Fruit fly (Drosophila melanogaster) whole organism, embryonic: ENCODE results near the gene Coa8.

Experiments used
- Abd-B ChIP-seq: fragments of 200-800 bp; sonication (Bioruptor generic); optimal IDR thresholded peaks from 2 replicates; lab custom pipeline; 2018; ENCODE audit warnings: missing biosample characterization, mild to moderate bottlenecking, missing genetic modification characterization, moderate library complexity
- Ada2b ChIP-seq: fragments of 200-800 bp; sonication (Bioruptor generic); IDR thresholded peaks from 2 replicates; pipeline ENCODE4 v1.3.6; 2022; ENCODE audit warnings: missing biosample characterization, missing genetic modification characterization
- CG10321 ChIP-seq: fragments of 200-800 bp; sonication (Bioruptor generic); IDR thresholded peaks from 2 replicates; pipeline ENCODE4 v1.3.6; 2022; ENCODE audit warnings: missing biosample characterization, missing genetic modification characterization
- CG10366 ChIP-seq: fragments of 200-800 bp; sonication (Bioruptor generic); IDR thresholded peaks from 2 replicates; pipeline ENCODE4 v1.3.6; 2022; ENCODE audit warnings: missing biosample characterization, missing genetic modification characterization
- CG10654 ChIP-seq: fragments of 200-800 bp; sonication (Bioruptor generic); optimal IDR thresholded peaks from 2 replicates; lab custom pipeline; 2016; ENCODE audit warnings: missing biosample characterization, missing genetic modification characterization
- CG10979 ChIP-seq: fragments of 200-800 bp; sonication (Bioruptor generic); optimal IDR thresholded peaks from 2 replicates; lab custom pipeline; 2018; ENCODE audit warnings: missing biosample characterization, mild to moderate bottlenecking, missing genetic modification characterization, moderate library complexity
- CG11247 ChIP-seq: fragments of 200-800 bp; sonication (Bioruptor generic); IDR thresholded peaks from 2 replicates; pipeline ENCODE4 v1.3.6; 2022; ENCODE audit warnings: missing biosample characterization, missing genetic modification characterization
- CG11695 ChIP-seq: fragments of 200-800 bp; sonication (Bioruptor generic); IDR thresholded peaks from 3 replicates; pipeline ENCODE4 v1.3.6; 2022; ENCODE audit warnings: missing biosample characterization, missing genetic modification characterization
- CG12769 ChIP-seq: fragments of 200-800 bp; sonication (Bioruptor generic); optimal IDR thresholded peaks from 2 replicates; lab custom pipeline; 2019; ENCODE audit warnings: missing biosample characterization, mild to moderate bottlenecking, missing genetic modification characterization, moderate library complexity
- CG13296 ChIP-seq: fragments of 200-800 bp; sonication (Bioruptor generic); optimal IDR thresholded peaks from 3 replicates; lab custom pipeline; 2018; ENCODE audit warnings: missing biosample characterization, mild to moderate bottlenecking, missing genetic modification characterization
- CG1602 ChIP-seq: fragments of 200-800 bp; sonication (Bioruptor generic); optimal IDR thresholded peaks from 3 replicates; lab custom pipeline; 2016; ENCODE audit warnings: missing biosample characterization, missing genetic modification characterization
- CG31224 ChIP-seq: fragments of 200-800 bp; sonication (Bioruptor generic); IDR thresholded peaks from 2 replicates; pipeline ENCODE4 v1.3.6; 2022; ENCODE audit warnings: missing biosample characterization, missing genetic modification characterization
- CG31441 ChIP-seq: fragments of 200-800 bp; sonication (Bioruptor generic); IDR thresholded peaks from 2 replicates; pipeline ENCODE4 v1.3.6; 2022; ENCODE audit warnings: missing biosample characterization, missing genetic modification characterization
- CG3163 ChIP-seq: fragments of 200-800 bp; sonication (Bioruptor generic); optimal IDR thresholded peaks from 3 replicates; lab custom pipeline; 2016; ENCODE audit warnings: missing biosample characterization, missing genetic modification characterization
- CG34224 ChIP-seq: fragments of 200-800 bp; sonication (Bioruptor generic); IDR thresholded peaks from 3 replicates; pipeline ENCODE4 v1.3.6; 2022; ENCODE audit warnings: missing biosample characterization, missing genetic modification characterization; ENCODE audit not compliant: partially characterized antibody
- CG3847 ChIP-seq: fragments of 200-800 bp; sonication (Bioruptor generic); IDR thresholded peaks from 2 replicates; pipeline ENCODE4 v1.3.6; 2022; ENCODE audit warnings: missing biosample characterization, missing genetic modification characterization
- CG4282 ChIP-seq: fragments of 200-800 bp; sonication (Bioruptor generic); optimal IDR thresholded peaks from 2 replicates; lab custom pipeline; 2016; ENCODE audit warnings: missing biosample characterization, missing genetic modification characterization
- CG6272 ChIP-seq: fragments of 200-800 bp; sonication (Bioruptor generic); IDR thresholded peaks from 2 replicates; pipeline ENCODE4 v1.3.6; 2022; ENCODE audit warnings: missing biosample characterization, missing genetic modification characterization
- CG6791 ChIP-seq: fragments of 200-800 bp; sonication (Bioruptor generic); IDR thresholded peaks from 3 replicates; pipeline ENCODE4 v1.3.6; 2022; ENCODE audit warnings: missing biosample characterization, missing genetic modification characterization; ENCODE audit not compliant: partially characterized antibody
- CG7556 ChIP-seq: fragments of 200-800 bp; sonication (Bioruptor generic); optimal IDR thresholded peaks from 2 replicates; lab custom pipeline; 2017; ENCODE audit warnings: missing biosample characterization, mild to moderate bottlenecking, missing genetic modification characterization
- CG8359 ChIP-seq: fragments of 200-800 bp; sonication (Bioruptor generic); optimal IDR thresholded peaks from 2 replicates; lab custom pipeline; 2017; ENCODE audit warnings: missing biosample characterization, mild to moderate bottlenecking, missing genetic modification characterization, borderline replicate concordance
- CG8924 ChIP-seq: fragments of 200-800 bp; optimal IDR thresholded peaks from 3 replicates; lab custom pipeline; 2019; ENCODE audit warnings: missing biosample characterization, mild to moderate bottlenecking, missing genetic modification characterization, moderate library complexity
- CG9727 ChIP-seq: fragments of 200-800 bp; sonication (Bioruptor generic); optimal IDR thresholded peaks from 3 replicates; lab custom pipeline; 2017; ENCODE audit warnings: missing biosample characterization, mild to moderate bottlenecking, missing genetic modification characterization
- CG9797 ChIP-seq: fragments of 200-800 bp; sonication (Bioruptor generic); optimal IDR thresholded peaks from 3 replicates; lab custom pipeline; 2018; ENCODE audit warnings: missing biosample characterization, mild to moderate bottlenecking, missing genetic modification characterization
- Dad ChIP-seq: fragments of 200-800 bp; sonication (Bioruptor generic); optimal IDR thresholded peaks from 3 replicates; lab custom pipeline; 2016; ENCODE audit warnings: missing biosample characterization, missing genetic modification characterization
- Dip2 ChIP-seq: fragments of 200-800 bp; sonication (Bioruptor generic); IDR thresholded peaks from 2 replicates; pipeline ENCODE4 v1.3.6; 2022; ENCODE audit warnings: missing biosample characterization, missing genetic modification characterization
- HHEX ChIP-seq: fragments of 200-800 bp; sonication (Bioruptor generic); optimal IDR thresholded peaks from 3 replicates; lab custom pipeline; 2017; ENCODE audit warnings: missing biosample characterization, mild to moderate bottlenecking, missing genetic modification characterization, missing genetic modification reagents
- Hand ChIP-seq: fragments of 200-800 bp; sonication (Bioruptor generic); optimal IDR thresholded peaks from 2 replicates; lab custom pipeline; 2017; ENCODE audit warnings: mild to moderate bottlenecking, missing biosample characterization, missing genetic modification reagents, missing genetic modification characterization
- Hey ChIP-seq: fragments of 200-800 bp; sonication (Bioruptor generic); optimal IDR thresholded peaks from 3 replicates; lab custom pipeline; 2018; ENCODE audit warnings: missing biosample characterization, mild to moderate bottlenecking, missing genetic modification characterization
- HmgD ChIP-seq: fragments of 200-800 bp; sonication (Bioruptor generic); optimal IDR thresholded peaks from 3 replicates; lab custom pipeline; 2016; ENCODE audit warnings: missing biosample characterization, missing genetic modification characterization
- Hr78 ChIP-seq, 2 experiments: fragments of 200-800 bp in 1 of 2; fragments of >200 bp in 1 of 2; sonication (Bioruptor generic) in 1 of 2; optimal IDR thresholded peaks; 2 replicates each; lab custom pipeline; 2017 to 2019; ENCODE audit warnings: missing biosample characterization in 2 of 2, missing genetic modification characterization in 2 of 2, mild to moderate bottlenecking in 1 of 2, moderate library complexity in 1 of 2
- Poxn ChIP-seq: fragments of 200-800 bp; sonication (Bioruptor generic); IDR thresholded peaks from 2 replicates; pipeline ENCODE4 v1.3.6; 2022; ENCODE audit warnings: missing biosample characterization, missing genetic modification characterization
- az2 ChIP-seq: fragments of 200-800 bp; sonication (Bioruptor generic); optimal IDR thresholded peaks from 3 replicates; lab custom pipeline; 2016; ENCODE audit warnings: missing biosample characterization, missing genetic modification characterization
- cato ChIP-seq: fragments of 200-800 bp; sonication (Bioruptor generic); optimal IDR thresholded peaks from 2 replicates; lab custom pipeline; 2016; ENCODE audit warnings: missing biosample characterization, missing genetic modification characterization, borderline replicate concordance
- dmrt99B ChIP-seq: fragments of 200-800 bp; sonication (Bioruptor generic); optimal IDR thresholded peaks from 2 replicates; lab custom pipeline; 2018; ENCODE audit warnings: missing biosample characterization, mild to moderate bottlenecking, missing genetic modification characterization, moderate library complexity
- dysf ChIP-seq: fragments of 200-800 bp; sonication (Bioruptor generic); IDR thresholded peaks from 3 replicates; pipeline ENCODE4 v1.3.6; 2022; ENCODE audit warnings: missing biosample characterization, missing genetic modification characterization
- fu2 ChIP-seq: fragments of 200-800 bp; sonication (Bioruptor generic); optimal IDR thresholded peaks from 2 replicates; lab custom pipeline; 2016; ENCODE audit warnings: missing biosample characterization, missing genetic modification characterization
- gfzf ChIP-seq: fragments of 200-800 bp; sonication (Bioruptor generic); optimal IDR thresholded peaks from 2 replicates; lab custom pipeline; 2016; ENCODE audit warnings: missing biosample characterization, mild to moderate bottlenecking, missing genetic modification characterization, moderate library complexity
- hb ChIP-seq: fragments of 200-800 bp; sonication (Bioruptor generic); IDR thresholded peaks from 3 replicates; pipeline ENCODE4 v1.3.6; 2022; ENCODE audit warnings: missing biosample characterization, missing genetic modification characterization; ENCODE audit not compliant: partially characterized antibody
- lmd ChIP-seq: fragments of 200-800 bp; sonication (Bioruptor generic); IDR thresholded peaks from 2 replicates; pipeline ENCODE4 v1.3.6; 2022; ENCODE audit warnings: missing biosample characterization, missing genetic modification characterization
- nau ChIP-seq: fragments of 200-800 bp; sonication (Bioruptor generic); optimal IDR thresholded peaks from 3 replicates; lab custom pipeline; 2017; ENCODE audit warnings: missing biosample characterization, mild to moderate bottlenecking, missing genetic modification characterization, missing genetic modification reagents
- pan ChIP-seq, 4 experiments: fragments of >200 bp in 3 of 4; fragments of 200-800 bp in 1 of 4; sonication (Bioruptor generic) in 1 of 4; optimal IDR thresholded peaks in 3 of 4; IDR thresholded peaks in 1 of 4; 2 replicates each; pipeline versions ENCODE4 v1.3.6 to Lab custom; 2017 to 2022; ENCODE audit warnings: missing biosample characterization in 2 of 4, missing genetic modification characterization in 2 of 4, mixed read lengths in 1 of 4
- pum ChIP-seq: fragments of 200-800 bp; sonication (Bioruptor generic); optimal IDR thresholded peaks from 2 replicates; lab custom pipeline; 2016; ENCODE audit warnings: missing biosample characterization, missing genetic modification characterization
- row ChIP-seq: fragments of 200-800 bp; sonication (Bioruptor generic); IDR thresholded peaks from 3 replicates; pipeline ENCODE4 v1.3.6; 2022; ENCODE audit warnings: missing biosample characterization, missing genetic modification characterization
- shn ChIP-seq: fragments of 200-800 bp; sonication (Bioruptor generic); optimal IDR thresholded peaks from 3 replicates; lab custom pipeline; 2016; ENCODE audit warnings: missing biosample characterization, missing genetic modification characterization
- sim ChIP-seq: fragments of 200-800 bp; sonication (Bioruptor generic); IDR thresholded peaks from 2 replicates; pipeline ENCODE4 v1.3.6; 2022; ENCODE audit warnings: missing biosample characterization, missing genetic modification characterization
- sr ChIP-seq: fragments of 200-800 bp; sonication (Bioruptor generic); IDR thresholded peaks from 3 replicates; pipeline ENCODE4 v1.3.6; 2022; ENCODE audit warnings: missing biosample characterization, missing genetic modification characterization
- stc ChIP-seq: fragments of 200-800 bp; sonication (Bioruptor generic); IDR thresholded peaks from 2 replicates; pipeline ENCODE4 v1.3.6; 2022; ENCODE audit warnings: missing biosample characterization, missing genetic modification characterization
- tap ChIP-seq: fragments of 200-800 bp; optimal IDR thresholded peaks from 3 replicates; lab custom pipeline; 2019; ENCODE audit warnings: missing biosample characterization, mild to moderate bottlenecking, missing genetic modification characterization, moderate library complexity
- tgo ChIP-seq: fragments of 200-800 bp; sonication (Bioruptor generic); IDR thresholded peaks from 3 replicates; pipeline ENCODE4 v1.3.6; 2022; ENCODE audit warnings: missing biosample characterization, missing genetic modification characterization

Coa8 gene

dm6 chrX:1849914-1850313 is 30.2 kb upstream of the Coa8 start (continued):
- TF ChIP-seq Hr78 (GFP tag; optimal IDR thresholded peaks at IDR 0.05; lab: Kevin White, UChicago) (peak in 1 of 2 experiments; percentile 58), CG31441 (GFP tag; lab: Robert Waterston, UW) (peak; percentile 80), gfzf (no peak), CG11247 (GFP tag; lab: Robert Waterston, UW) (peak; percentile 77), dmrt99B (tag; lab: Kevin White, UChicago) (peak; percentile 86), CG8924 (peak; percentile 93), stc (GFP tag; lab: Robert Waterston, UW) (peak; percentile 67; the same call in 1 of the 2 replicates), CG34224 (GFP tag; lab: Robert Waterston, UW) (no peak), Hand (GFP tag; lab: Kevin White, UChicago) (peak; percentile 92), Dad (GFP tag; lab: Kevin White, UChicago) (peak; percentile 75), CG10654 (peak; percentile 67), CG4282 (GFP tag; lab: Kevin White, UChicago) (peak; percentile 11), cato (GFP tag; lab: Kevin White, UChicago) (peak; percentile 34), CG12769 (tag; lab: Kevin White, UChicago) (peak; percentile 95), shn (GFP tag; lab: Kevin White, UChicago) (peak; percentile 53), pan (optimal IDR thresholded peaks at IDR 0.05; lab: Kevin White, UChicago) (no peak), pan (GFP tag; optimal IDR thresholded peaks at IDR 0.05 in 1 of 2, IDR thresholded peaks at IDR 0.05 in 1 of 2) (peak in 1 of 2 experiments; percentile 79), tgo (GFP tag; lab: Robert Waterston, UW) (peak; percentile 81), Ada2b (peak; percentile 75), CG10321 (GFP tag; lab: Robert Waterston, UW) (peak; percentile 53; the same call in 1 of the 2 replicates), HHEX (peak; percentile 90), CG6791 (GFP tag; lab: Robert Waterston, UW) (no peak), az2 (GFP tag; lab: Kevin White, UChicago) (peak; percentile 73), CG10366 (peak; percentile 76), row (GFP tag; lab: Robert Waterston, UW) (peak; percentile 94), Poxn (GFP tag; lab: Robert Waterston, UW) (peak; percentile 66; the same call in 1 of the 2 replicates), tap (tag; lab: Kevin White, UChicago) (peak; percentile 80), Dip2 (GFP tag; lab: Robert Waterston, UW) (no peak; the same call in 1 of the 2 replicates), CG3163 (peak; percentile 29), Abd-B (GFP tag; lab: Kevin White, UChicago) (peak; percentile 84), sr (GFP tag; lab: Robert Waterston, UW) (no peak), CG3847 (GFP tag; lab: Robert Waterston, UW) (peak; percentile 86), pum (GFP tag; lab: Kevin White, UChicago) (peak; percentile 58), CG9727 (GFP tag; lab: Kevin White, UChicago) (peak; percentile 92), CG9797 (GFP tag; lab: Kevin White, UChicago) (no peak), lmd (GFP tag; lab: Robert Waterston, UW) (peak; percentile 86), CG8359 (GFP tag; lab: Kevin White, UChicago) (peak; percentile 46), sim (GFP tag; lab: Robert Waterston, UW) (peak; percentile 43; the same call in 1 of the 2 replicates), CG1602 (GFP tag; lab: Kevin White, UChicago) (peak; percentile 74), CG10979 (peak; percentile 76), fu2 (peak; percentile 57), nau (GFP tag; lab: Kevin White, UChicago) (peak; percentile 85), dysf (peak; percentile 87), Hey (tag; lab: Kevin White, UChicago) (peak; percentile 60), CG7556 (GFP tag; lab: Kevin White, UChicago) (peak; percentile 90), CG11695 (GFP tag; lab: Robert Waterston, UW) (peak; percentile 76), HmgD (no peak), CG6272 (GFP tag; lab: Robert Waterston, UW) (peak; percentile 69), hb (GFP tag; lab: Robert Waterston, UW) (no peak), CG13296 (GFP tag; lab: Kevin White, UChicago) (peak; percentile 93), CG31224 (GFP tag; lab: Robert Waterston, UW) (peak; percentile 80)
